Worm (Caenorhabditis elegans): ENCODE measurements around the gene egl-43.

Gene egl-43

DNA sequence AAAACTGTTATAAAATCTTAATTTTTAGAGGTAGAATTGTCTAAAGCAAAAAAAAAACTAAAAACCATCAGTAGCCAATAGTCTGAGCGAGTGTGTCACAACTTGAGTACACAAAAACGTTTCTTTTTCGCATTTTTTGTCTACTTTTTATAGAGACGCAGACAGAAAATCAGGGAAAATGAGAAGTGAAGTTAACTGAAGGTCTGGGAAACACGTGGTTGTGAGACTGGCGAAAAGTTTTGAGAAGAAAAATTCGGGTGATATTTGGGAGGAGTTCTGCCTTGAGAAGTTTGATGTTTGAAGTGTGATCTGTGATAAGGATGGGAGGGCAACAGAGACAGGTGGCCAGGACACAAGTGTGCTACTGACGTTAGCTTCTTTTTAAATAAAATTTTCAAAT lies 17.4 kb upstream of the egl-43 start (continued):
- peak; percentile 86 for TF ChIP-seq C16A3.4 (tag; optimal IDR thresholded peaks at IDR 0.05)
- peak; percentile 60 for TF ChIP-seq ztf-4 (tag; optimal IDR thresholded peaks at IDR 0.05)
- peak; percentile 94 for TF ChIP-seq nhr-20 (tag; optimal IDR thresholded peaks at IDR 0.05)
- TF ChIP-seq rnt-1 (tag; optimal IDR thresholded peaks at IDR 0.05) = peak; percentile 76
- peak; percentile 14 to 59 (median 26) for TF ChIP-seq ceh-82 (tag; optimal IDR thresholded peaks at IDR 0.05)
- TF ChIP-seq mdl-1 (tag; optimal IDR thresholded peaks at IDR 0.05) = peak; percentile 37 to 98
- peak; percentile 32 for TF ChIP-seq sup-37 (GFP tag; optimal IDR thresholded peaks at IDR 0.05)
- no peak for TF ChIP-seq nhr-28 (tag; optimal IDR thresholded peaks at IDR 0.05)
- TF ChIP-seq dsc-1 (tag; optimal IDR thresholded peaks at IDR 0.05) = peak; percentile 43
- TF ChIP-seq tlp-1 (tag; optimal IDR thresholded peaks at IDR 0.05) = no peak
- TF ChIP-seq aha-1 (tag; optimal IDR thresholded peaks at IDR 0.05) = no peak
- no peak for TF ChIP-seq pag-3 (tag; optimal IDR thresholded peaks at IDR 0.05; ENCODE audit: borderline replicate concordance, insufficient read depth)
- peak; percentile 34 for TF ChIP-seq irx-1 (tag; optimal IDR thresholded peaks at IDR 0.05)
- no peak for TF ChIP-seq aly-2 (tag; optimal IDR thresholded peaks at IDR 0.05)
- no peak for TF ChIP-seq unc-86 (tag; optimal IDR thresholded peaks at IDR 0.05)
- no peak for TF ChIP-seq sox-4 (tag; optimal IDR thresholded peaks at IDR 0.05)
- TF ChIP-seq fos-1 (tag; optimal IDR thresholded peaks at IDR 0.05) = peak; percentile 65
- TF ChIP-seq lin-39 (tag; optimal IDR thresholded peaks at IDR 0.05) = peak; percentile 42
- TF ChIP-seq fkh-4 (tag; optimal IDR thresholded peaks at IDR 0.05; ENCODE audit: borderline replicate concordance) = no peak
- peak; percentile 50 for TF ChIP-seq xbp-1 (tag; optimal IDR thresholded peaks at IDR 0.05)
- peak; percentile 54 for TF ChIP-seq elt-2 (tag; optimal IDR thresholded peaks at IDR 0.05)
- TF ChIP-seq isw-1 (GFP tag; IDR thresholded peaks at IDR 0.05) = 0 out of 2 replicates have a peak, but pooled peaks have one; percentile 3
- no peak for TF ChIP-seq zag-1 (tag; optimal IDR thresholded peaks at IDR 0.05)
- TF ChIP-seq grh-1 (GFP tag; IDR thresholded peaks at IDR 0.05) = 0 out of 2 replicates have a peak, but pooled peaks have one; percentile 8
- no peak for TF ChIP-seq ces-1 (GFP tag; optimal IDR thresholded peaks at IDR 0.05)
- TF ChIP-seq Y116A8C.19 (tag; optimal IDR thresholded peaks at IDR 0.05; ENCODE audit: borderline replicate concordance) = no peak
- TF ChIP-seq ceh-63 (GFP tag; optimal IDR thresholded peaks at IDR 0.05) = no peak
- TF ChIP-seq fkh-8 (tag; optimal IDR thresholded peaks at IDR 0.05) = peak; percentile 56
- no peak for TF ChIP-seq ceh-90 (tag; optimal IDR thresholded peaks at IDR 0.05)
- TF ChIP-seq ztf-11 (tag; optimal IDR thresholded peaks at IDR 0.05) = no peak
- no peak for TF ChIP-seq unc-30 (tag; optimal IDR thresholded peaks at IDR 0.05)
- TF ChIP-seq jun-1 (tag; optimal IDR thresholded peaks at IDR 0.05) = no peak
- TF ChIP-seq snu-23 (GFP tag; optimal IDR thresholded peaks at IDR 0.05) = peak; percentile 94
- TF ChIP-seq C34B4.2 (tag; optimal IDR thresholded peaks at IDR 0.05) = no peak
- TF ChIP-seq efl-1 (optimal IDR thresholded peaks at IDR 0.05) = peak; percentile 62 to 74
- TF ChIP-seq efl-1 (GFP tag; optimal IDR thresholded peaks at IDR 0.05 in 1 of 2) = peak; percentile 68 to 96
- peak; percentile 88 for TF ChIP-seq nhr-11 (tag; optimal IDR thresholded peaks at IDR 0.05)
- no peak for TF ChIP-seq hpl-2 (GFP tag; optimal IDR thresholded peaks at IDR 0.05)
- peak; percentile 20 for TF ChIP-seq C04F5.9 (tag; optimal IDR thresholded peaks at IDR 0.05)
- TF ChIP-seq snpc-4 (tag; optimal IDR thresholded peaks at IDR 0.05) = peak; percentile 40
- TF ChIP-seq unc-62 (GFP tag; optimal IDR thresholded peaks at IDR 0.05) = no peak
- no peak for TF ChIP-seq mab-9 (GFP tag; IDR thresholded peaks at IDR 0.05)
- TF ChIP-seq alr-1 (tag; optimal IDR thresholded peaks at IDR 0.05; ENCODE audit: borderline replicate concordance) = no peak

DNA sequence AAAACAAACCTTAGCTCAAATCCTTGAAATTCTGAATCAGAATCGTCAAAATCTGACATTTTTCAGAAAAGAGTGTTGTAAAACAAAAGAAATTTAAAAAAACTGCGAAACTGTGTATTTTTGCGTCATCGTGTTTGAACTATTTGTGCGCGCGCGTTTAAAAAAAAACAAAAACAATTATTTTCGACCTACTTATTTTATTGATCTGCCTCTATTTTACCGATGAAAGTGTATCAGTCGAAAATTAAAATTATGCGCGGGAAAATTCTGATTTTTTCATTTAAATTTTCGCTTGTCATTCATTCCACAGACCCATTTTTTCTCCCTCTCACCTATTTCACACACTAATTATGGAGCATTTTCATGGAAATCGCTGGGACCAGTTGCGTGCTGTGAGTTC lies 16.1 kb upstream of the egl-43 start, which contains the start of the genes C05C10.7 and C05C10.5:
Gene C05C10.7, minus strand, starts transcription at position 95 of the 400 bp plus-strand sequence.
Gene C05C10.5, plus strand, starts transcription at position 164 of the 400 bp plus-strand sequence.
- no peak for TF ChIP-seq ceh-82 (tag; optimal IDR thresholded peaks at IDR 0.05)
- no peak for TF ChIP-seq mef-2 (tag; optimal IDR thresholded peaks at IDR 0.05)
- TF ChIP-seq pax-3 (tag; optimal IDR thresholded peaks at IDR 0.05) = no peak
- peak in 1 of 2 experiments; percentile 10 for TF ChIP-seq efl-1 (optimal IDR thresholded peaks at IDR 0.05)
- peak in 1 of 2 experiments; percentile 58 for TF ChIP-seq efl-1 (GFP tag; optimal IDR thresholded peaks at IDR 0.05 in 1 of 2)
- no peak for TF ChIP-seq Y116A8C.19 (tag; optimal IDR thresholded peaks at IDR 0.05; ENCODE audit: borderline replicate concordance)
- no peak for TF ChIP-seq mab-9 (GFP tag; IDR thresholded peaks at IDR 0.05)
